Worm (Caenorhabditis elegans): ENCODE data around the gene hach-1.

The hach-1 gene

DNA sequence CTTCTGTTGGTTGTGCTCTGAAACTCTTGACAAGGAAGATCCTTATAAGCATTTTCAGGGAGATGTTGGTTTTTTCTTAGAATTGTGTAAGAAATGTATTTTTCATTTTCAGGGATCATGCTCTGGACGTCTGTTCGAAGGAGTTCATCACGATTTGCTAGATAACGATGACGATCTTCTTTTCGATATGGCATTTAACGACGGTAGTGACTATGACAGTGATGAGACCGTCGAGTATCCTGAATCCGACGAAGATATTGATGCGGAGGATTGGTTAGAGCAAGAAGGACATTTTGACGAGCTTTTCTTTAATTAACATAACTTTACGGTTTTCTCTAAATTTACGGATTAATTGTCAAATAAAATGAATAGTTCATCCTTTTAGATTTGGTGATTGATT lies 33.5 kb downstream of the hach-1 start:
- TF ChIP-seq lsy-2 (tag; optimal IDR thresholded peaks at IDR 0.05) (no peak), fkh-8 (tag; optimal IDR thresholded peaks at IDR 0.05) (no peak), aly-2 (tag; optimal IDR thresholded peaks at IDR 0.05) (peak; percentile 27), egl-27 (tag; optimal IDR thresholded peaks at IDR 0.05) (no peak), fkh-4 (tag; optimal IDR thresholded peaks at IDR 0.05; ENCODE audit: borderline replicate concordance) (no peak)

DNA sequence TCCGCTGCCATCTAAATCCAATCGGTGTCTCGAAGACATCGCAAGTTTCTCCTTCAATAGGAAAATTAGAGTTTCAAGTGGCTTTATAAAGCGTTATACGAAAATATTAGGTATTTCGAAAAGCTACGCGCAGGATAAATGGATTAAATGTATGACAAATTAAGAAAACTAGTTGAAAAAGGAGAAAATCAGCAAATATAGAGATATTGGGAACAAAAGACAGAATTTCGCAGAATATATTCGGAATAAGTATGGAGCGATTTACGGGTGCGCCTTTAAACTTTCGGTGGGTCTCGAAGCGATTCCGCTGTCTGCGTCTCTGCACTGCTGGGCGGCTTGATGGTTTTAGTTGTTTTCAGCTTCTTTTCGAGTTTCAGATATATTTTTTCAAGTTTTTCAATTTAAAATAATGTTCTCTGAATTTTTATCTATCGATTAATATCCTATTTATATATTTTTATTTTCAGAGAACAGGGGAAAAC lies 36.5 kb downstream of the hach-1 start, which contains the start of the genes ddx-15 and ucr-1:
Gene ddx-15, minus strand, starts transcription at position 51 of the 482 bp plus-strand sequence.
Gene ucr-1, plus strand, starts transcription at position 468 of the 482 bp plus-strand sequence.
- peak; percentile 66 for TF ChIP-seq swsn-7 (tag; optimal IDR thresholded peaks at IDR 0.05)
- peak; percentile 75 for TF ChIP-seq lin-14 (GFP tag; optimal IDR thresholded peaks at IDR 0.05)
- peak; percentile 78 for TF ChIP-seq nhr-47 (tag; optimal IDR thresholded peaks at IDR 0.05)
- TF ChIP-seq elt-2 (tag; optimal IDR thresholded peaks at IDR 0.05), result peak; percentile 2
- no peak for TF ChIP-seq hlh-17 (GFP tag; optimal IDR thresholded peaks at IDR 0.05; ENCODE audit: borderline replicate concordance)
- TF ChIP-seq snpc-4 (tag; optimal IDR thresholded peaks at IDR 0.05), result peak; percentile 32
- TF ChIP-seq unc-130 (tag; optimal IDR thresholded peaks at IDR 0.05), result peak; percentile 78
- peak; percentile 42 for TF ChIP-seq irx-1 (tag; optimal IDR thresholded peaks at IDR 0.05)
- no peak for TF ChIP-seq tlp-1 (tag; optimal IDR thresholded peaks at IDR 0.05)
- TF ChIP-seq nhr-90 (tag; optimal IDR thresholded peaks at IDR 0.05; ENCODE audit: poor library complexity), result peak; percentile 34
- peak; percentile 39 for TF ChIP-seq skn-1 (tag; optimal IDR thresholded peaks at IDR 0.05)
- TF ChIP-seq mdl-1 (tag; optimal IDR thresholded peaks at IDR 0.05), result peak in 1 of 2 experiments; percentile 46
- TF ChIP-seq dsc-1 (tag; optimal IDR thresholded peaks at IDR 0.05), result peak; percentile 45
- peak; percentile 82 to 85 for TF ChIP-seq lin-35 (GFP tag; optimal IDR thresholded peaks at IDR 0.05)
- no peak for TF ChIP-seq elt-3 (tag; optimal IDR thresholded peaks at IDR 0.05)
- peak; percentile 67 for TF ChIP-seq C16A3.4 (tag; optimal IDR thresholded peaks at IDR 0.05)
- peak; percentile 55 for TF ChIP-seq tbx-2 (tag; optimal IDR thresholded peaks at IDR 0.05)
- TF ChIP-seq nhr-19 (GFP tag; conservative IDR thresholded peaks at IDR 0.05), result peak; percentile 65
- TF ChIP-seq dpl-1 (GFP tag; optimal IDR thresholded peaks at IDR 0.05), result peak; percentile 69 to 78 (median 72)
- TF ChIP-seq unc-98 (GFP tag; IDR thresholded peaks at IDR 0.05), result no peak
- peak; percentile 66 for TF ChIP-seq nhr-20 (tag; optimal IDR thresholded peaks at IDR 0.05)
- TF ChIP-seq nhr-71 (tag; optimal IDR thresholded peaks at IDR 0.05), result peak; percentile 83
- TF ChIP-seq ces-1 (GFP tag; optimal IDR thresholded peaks at IDR 0.05), result no peak
- no peak for TF ChIP-seq mef-2 (tag; optimal IDR thresholded peaks at IDR 0.05)
- TF ChIP-seq F16B12.6 (tag; optimal IDR thresholded peaks at IDR 0.05), result peak; percentile 14
- peak; percentile 17 for TF ChIP-seq vab-15 (tag; optimal IDR thresholded peaks at IDR 0.05)
- TF ChIP-seq ztf-4 (tag; optimal IDR thresholded peaks at IDR 0.05), result no peak
- TF ChIP-seq jun-1 (tag; optimal IDR thresholded peaks at IDR 0.05), result peak; percentile 22
- peak; percentile 69 for TF ChIP-seq unc-86 (tag; optimal IDR thresholded peaks at IDR 0.05)
- TF ChIP-seq pax-3 (tag; optimal IDR thresholded peaks at IDR 0.05), result peak; percentile 15
- peak; percentile 73 for TF ChIP-seq rnt-1 (tag; optimal IDR thresholded peaks at IDR 0.05)
- TF ChIP-seq efl-1 (optimal IDR thresholded peaks at IDR 0.05), result peak; percentile 81 to 83
- TF ChIP-seq efl-1 (GFP tag; optimal IDR thresholded peaks at IDR 0.05 in 1 of 2), result peak; percentile 76 to 97
- TF ChIP-seq hlh-4 (tag; optimal IDR thresholded peaks at IDR 0.05), result no peak
- TF ChIP-seq ceh-82 (tag; optimal IDR thresholded peaks at IDR 0.05), result peak; percentile 1 to 79 (median 37)
- TF ChIP-seq nhr-77 (tag; optimal IDR thresholded peaks at IDR 0.05), result peak; percentile 51
- peak; percentile 85 for TF ChIP-seq lsy-2 (tag; optimal IDR thresholded peaks at IDR 0.05)
- TF ChIP-seq ztf-11 (tag; optimal IDR thresholded peaks at IDR 0.05), result no peak
- no peak; the same call in 1 of the 2 replicates for TF ChIP-seq ceh-88 (GFP tag; IDR thresholded peaks at IDR 0.05)
- peak; percentile 73 for TF ChIP-seq nhr-85 (tag)
- peak; percentile 8 for TF ChIP-seq egl-13 (tag; optimal IDR thresholded peaks at IDR 0.05)
- TF ChIP-seq fos-1 (tag; optimal IDR thresholded peaks at IDR 0.05), result peak; percentile 43
- peak; percentile 0 for TF ChIP-seq C04F5.9 (tag; optimal IDR thresholded peaks at IDR 0.05)
- TF ChIP-seq mep-1 (tag; optimal IDR thresholded peaks at IDR 0.05), result no peak
- TF ChIP-seq lin-15B (tag; optimal IDR thresholded peaks at IDR 0.05), result peak; percentile 61
- no peak for TF ChIP-seq hpl-2 (GFP tag; optimal IDR thresholded peaks at IDR 0.05)
- no peak for TF ChIP-seq zag-1 (tag; optimal IDR thresholded peaks at IDR 0.05)
